Worm (Caenorhabditis elegans): ENCODE data around the gene gtf-2A2.

Gene gtf-2A2

ce11 chrIII:12625875-12626649, 1.5 kb downstream of the gtf-2A2 start, which contains the start of gene pqn-80 (continued):
- TF ChIP-seq dmd-9 (GFP tag; IDR thresholded peaks at IDR 0.05) = 0 out of 2 replicates have a peak, but pooled peaks have one; percentile 30
- TF ChIP-seq jun-1 (tag; optimal IDR thresholded peaks at IDR 0.05) = no peak
- TF ChIP-seq zfp-2 (tag; optimal IDR thresholded peaks at IDR 0.05) = no peak
- no peak for TF ChIP-seq Y75B8A.6 (GFP tag; IDR thresholded peaks at IDR 0.05)
- TF ChIP-seq zag-1 (tag; optimal IDR thresholded peaks at IDR 0.05) = no peak
- no peak for TF ChIP-seq set-16 (GFP tag; IDR thresholded peaks at IDR 0.05)
- peak; percentile 24 for TF ChIP-seq fkh-10 (GFP tag; optimal IDR thresholded peaks at IDR 0.05)
- no peak for TF ChIP-seq pha-4 (GFP tag; IDR thresholded peaks at IDR 0.05)
- no peak for TF ChIP-seq pha-4 (tag; optimal IDR thresholded peaks at IDR 0.05)
- no peak for TF ChIP-seq nhr-41 (GFP tag; IDR thresholded peaks at IDR 0.05)
- no peak for TF ChIP-seq ztf-11 (tag; optimal IDR thresholded peaks at IDR 0.05)
- no peak for TF ChIP-seq R02D3.7 (tag; optimal IDR thresholded peaks at IDR 0.05)
- TF ChIP-seq madf-5 (GFP tag; IDR thresholded peaks at IDR 0.05) = no peak
- TF ChIP-seq ctbp-1 (GFP tag; IDR thresholded peaks at IDR 0.05) = no peak
- peak; percentile 68 for TF ChIP-seq aha-1 (tag)
- no peak for TF ChIP-seq zip-11 (GFP tag; IDR thresholded peaks at IDR 0.05)
- no peak for TF ChIP-seq nhr-10 (tag; optimal IDR thresholded peaks at IDR 0.05)
- TF ChIP-seq lin-38 (GFP tag; IDR thresholded peaks at IDR 0.05) = peak; percentile 96
- no peak for TF ChIP-seq ceh-32 (tag; optimal IDR thresholded peaks at IDR 0.05; ENCODE audit: poor library complexity)
- no peak for TF ChIP-seq daf-8 (GFP tag; IDR thresholded peaks at IDR 0.05)
- TF ChIP-seq aly-2 (tag; optimal IDR thresholded peaks at IDR 0.05) = no peak
- TF ChIP-seq F10B5.3 (tag; optimal IDR thresholded peaks at IDR 0.05) = no peak
- no peak for TF ChIP-seq F44E2.7 (GFP tag; IDR thresholded peaks at IDR 0.05)
- no peak for TF ChIP-seq ztf-7 (tag; optimal IDR thresholded peaks at IDR 0.05)
- TF ChIP-seq egl-43 (GFP tag; IDR thresholded peaks at IDR 0.05) = no peak
- TF ChIP-seq dpl-1 (GFP tag; optimal IDR thresholded peaks at IDR 0.05) = peak; percentile 94
- TF ChIP-seq mdt-29 (GFP tag; IDR thresholded peaks at IDR 0.05) = 0 out of 2 replicates have a peak, but pooled peaks have one; percentile 38
- TF ChIP-seq lim-7 (GFP tag; IDR thresholded peaks at IDR 0.05) = no peak
- no peak for TF ChIP-seq tra-1 (GFP tag; IDR thresholded peaks at IDR 0.05)
- TF ChIP-seq F37D6.2 (tag; optimal IDR thresholded peaks at IDR 0.05) = no peak
- TF ChIP-seq vab-7 (GFP tag; IDR thresholded peaks at IDR 0.05) = no peak
- TF ChIP-seq F26F4.8 (GFP tag; conservative IDR thresholded peaks at IDR 0.05) = no peak

ce11 chrIII:12638592-12638991, 14.0 kb downstream of the gtf-2A2 start:
- TF ChIP-seq lir-3 (tag; optimal IDR thresholded peaks at IDR 0.05) (no peak), daf-16 (GFP tag; optimal IDR thresholded peaks at IDR 0.05) (no peak), daf-16 (tag; optimal IDR thresholded peaks at IDR 0.05) (no peak), aha-1 (tag) (no peak), nhr-6 (tag; optimal IDR thresholded peaks at IDR 0.05) (no peak), lin-38 (GFP tag; IDR thresholded peaks at IDR 0.05) (no peak), jun-1 (tag; optimal IDR thresholded peaks at IDR 0.05) (no peak), rbr-2 (tag; optimal IDR thresholded peaks at IDR 0.05) (no peak), spr-1 (tag; optimal IDR thresholded peaks at IDR 0.05) (no peak), spr-3 (GFP tag; optimal IDR thresholded peaks at IDR 0.05) (no peak), zip-11 (GFP tag; IDR thresholded peaks at IDR 0.05) (no peak), vab-7 (GFP tag; IDR thresholded peaks at IDR 0.05) (no peak), F37D6.2 (tag; optimal IDR thresholded peaks at IDR 0.05) (no peak), tra-1 (GFP tag; IDR thresholded peaks at IDR 0.05) (no peak), gei-8 (GFP tag; optimal IDR thresholded peaks at IDR 0.05) (no peak), mep-1 (tag; optimal IDR thresholded peaks at IDR 0.05) (no peak), nhr-42 (GFP tag; IDR thresholded peaks at IDR 0.05) (no peak), nhr-10 (tag; optimal IDR thresholded peaks at IDR 0.05) (no peak), lin-39 (tag; optimal IDR thresholded peaks at IDR 0.05) (no peak), daf-8 (GFP tag; IDR thresholded peaks at IDR 0.05) (no peak), aly-2 (tag; optimal IDR thresholded peaks at IDR 0.05) (no peak)
